Worm (Caenorhabditis elegans) whole organism, young adult: Measurements from ENCODE around the gene T28H10.2.

Source experiments
- B0019.2 ChIP-seq: fragments of 200-800 bp; sonication (Bioruptor generic); conservative IDR thresholded peaks from 2 replicates; pipeline ENCODE4 v1.3.6; 2022; ENCODE audit warnings: missing genetic modification reagents, missing genetic modification characterization, missing compliant biosample characterization
- B0336.3 ChIP-seq: fragments of 200-800 bp; sonication (Bioruptor generic); IDR thresholded peaks from 2 replicates; pipeline ENCODE4 v1.3.6; 2022; ENCODE audit warnings: missing genetic modification characterization, missing compliant biosample characterization
- F52B5.7 ChIP-seq: sonication (generic microtip); optimal IDR thresholded peaks from 2 replicates; lab custom pipeline; 2016; ENCODE audit warnings: mild to moderate bottlenecking, missing genetic modification characterization, missing compliant biosample characterization
- F57C9.4 ChIP-seq: sonication (generic microtip); optimal IDR thresholded peaks from 2 replicates; lab custom pipeline; 2017; ENCODE audit warnings: mild to moderate bottlenecking, missing genetic modification characterization, missing compliant biosample characterization
- K11D2.4 ChIP-seq: fragments of 200-800 bp; sonication (Bioruptor generic); IDR thresholded peaks from 2 replicates; pipeline ENCODE4 v1.3.6; 2022; ENCODE audit warnings: missing genetic modification reagents, missing genetic modification characterization, missing compliant biosample characterization
- T07F8.4 ChIP-seq: sonication (generic microtip); optimal IDR thresholded peaks from 2 replicates; lab custom pipeline; 2016; ENCODE audit warnings: mild to moderate bottlenecking, missing genetic modification characterization, moderate library complexity, missing compliant biosample characterization
- Y53F4B.3 ChIP-seq: fragments of 200-800 bp; sonication (Bioruptor generic); IDR thresholded peaks from 2 replicates; pipeline ENCODE4 v1.3.6; 2022; ENCODE audit warnings: missing genetic modification reagents, missing genetic modification characterization, missing compliant biosample characterization
- Y95B8A.8 ChIP-seq: fragments of 200-800 bp; sonication (Bioruptor generic); IDR thresholded peaks from 2 replicates; pipeline ENCODE4 v1.3.6; 2022; ENCODE audit warnings: missing genetic modification reagents, missing genetic modification characterization, missing compliant biosample characterization
- ZK185.1 ChIP-seq: sonication (generic microtip); optimal IDR thresholded peaks from 2 replicates; lab custom pipeline; 2016; ENCODE audit warnings: mild to moderate bottlenecking, missing genetic modification characterization, missing compliant biosample characterization; ENCODE audit not compliant: poor library complexity, severe bottlenecking
- ama-1 ChIP-seq, 3 experiments: fragments of 150-350 bp in 1 of 3; sonication (generic microtip) in 2 of 3; optimal IDR thresholded peaks; 2 replicates each; lab custom pipeline; 2014 to 2018; ENCODE audit warnings: missing biosample characterization in 2 of 3, missing genetic modification characterization in 2 of 3, missing genetic modification reagents in 2 of 3
- atf-7 ChIP-seq: sonication (generic microtip); optimal IDR thresholded peaks from 2 replicates; lab custom pipeline; 2017; ENCODE audit warnings: mild to moderate bottlenecking, missing genetic modification characterization, missing compliant biosample characterization
- bed-1 ChIP-seq: fragments of 200-800 bp; sonication (Bioruptor generic); IDR thresholded peaks from 2 replicates; pipeline ENCODE4 v1.3.6; 2022; ENCODE audit warnings: missing genetic modification reagents, missing genetic modification characterization, missing compliant biosample characterization
- bed-2 ChIP-seq: fragments of 200-800 bp; sonication (Bioruptor generic); IDR thresholded peaks from 2 replicates; pipeline ENCODE4 v1.3.6; 2022; ENCODE audit warnings: missing genetic modification reagents, missing genetic modification characterization, missing compliant biosample characterization
- cebp-2 ChIP-seq: fragments of 200-800 bp; sonication (Bioruptor generic); IDR thresholded peaks from 2 replicates; pipeline ENCODE4 v1.3.6; 2022; ENCODE audit warnings: missing genetic modification characterization, missing compliant biosample characterization
- ceh-27 ChIP-seq: fragments of 200-800 bp; sonication (Bioruptor generic); optimal IDR thresholded peaks from 2 replicates; lab custom pipeline; 2018; ENCODE audit warnings: mild to moderate bottlenecking, missing genetic modification characterization, moderate library complexity, missing compliant biosample characterization
- ceh-91 ChIP-seq: fragments of 200-800 bp; sonication (Bioruptor generic); IDR thresholded peaks from 2 replicates; pipeline ENCODE4 v1.3.6; 2022; ENCODE audit warnings: missing genetic modification reagents, missing genetic modification characterization, missing compliant biosample characterization
- die-1 ChIP-seq: sonication (generic microtip); optimal IDR thresholded peaks from 2 replicates; lab custom pipeline; 2016; ENCODE audit warnings: missing genotype, mild to moderate bottlenecking, missing genetic modification characterization, missing compliant biosample characterization
- dox-1 ChIP-seq: fragments of 200-800 bp; sonication (Bioruptor generic); IDR thresholded peaks from 2 replicates; pipeline ENCODE4 v1.3.6; 2022; ENCODE audit warnings: missing genetic modification reagents, missing genetic modification characterization, missing compliant biosample characterization
- ets-4 ChIP-seq: fragments of 200-800 bp; sonication (Bioruptor generic); optimal IDR thresholded peaks from 2 replicates; lab custom pipeline; 2018; ENCODE audit warnings: mild to moderate bottlenecking, missing genetic modification characterization, missing compliant biosample characterization
- gei-17 ChIP-seq: fragments of 200-800 bp; sonication (Bioruptor generic); optimal IDR thresholded peaks from 2 replicates; lab custom pipeline; 2018; ENCODE audit warnings: mild to moderate bottlenecking, missing genetic modification characterization, missing compliant biosample characterization
- hrde-1 ChIP-seq: sonication (generic microtip); optimal IDR thresholded peaks from 2 replicates; lab custom pipeline; 2016; ENCODE audit warnings: missing genetic modification characterization, mild to moderate bottlenecking, missing compliant biosample characterization, moderate library complexity, missing genotype, missing genetic modification reagents, borderline replicate concordance
- hsf-1 ChIP-seq: fragments of 200-800 bp; sonication (Bioruptor generic); IDR thresholded peaks from 2 replicates; pipeline ENCODE4 v1.3.6; 2022; ENCODE audit warnings: missing genetic modification reagents, missing genetic modification characterization, missing compliant biosample characterization
- lin-40 ChIP-seq: sonication (generic microtip); optimal IDR thresholded peaks from 2 replicates; lab custom pipeline; 2016; ENCODE audit warnings: missing genetic modification characterization, mild to moderate bottlenecking, missing compliant biosample characterization, missing genotype, missing genetic modification reagents
- lir-1 ChIP-seq: fragments of 200-800 bp; sonication (Bioruptor generic); conservative IDR thresholded peaks from 2 replicates; pipeline ENCODE4 v1.3.6; 2022; ENCODE audit warnings: missing genetic modification reagents, missing genetic modification characterization, missing compliant biosample characterization
- madf-10 ChIP-seq: sonication (generic microtip); optimal IDR thresholded peaks from 2 replicates; lab custom pipeline; 2016; ENCODE audit warnings: mild to moderate bottlenecking, missing genetic modification characterization, missing compliant biosample characterization
- mel-28 ChIP-seq: sonication (generic microtip); optimal IDR thresholded peaks from 2 replicates; lab custom pipeline; 2016; ENCODE audit warnings: borderline replicate concordance, mild to moderate bottlenecking, missing genetic modification characterization, missing compliant biosample characterization
- nfya-1 ChIP-seq: sonication (generic microtip); optimal IDR thresholded peaks from 2 replicates; lab custom pipeline; 2017; ENCODE audit warnings: antibody characterized with exemption, missing compliant biosample characterization, missing genetic modification characterization, borderline replicate concordance; ENCODE audit not compliant: insufficient read depth
- nfya-2 ChIP-seq: fragments of 200-800 bp; sonication (Bioruptor generic); IDR thresholded peaks from 2 replicates; pipeline ENCODE4 v1.3.6; 2022; ENCODE audit warnings: missing genetic modification reagents, missing genetic modification characterization, missing compliant biosample characterization
- nhr-179 ChIP-seq: sonication (generic microtip); optimal IDR thresholded peaks from 2 replicates; lab custom pipeline; 2016; ENCODE audit warnings: mild to moderate bottlenecking, missing genetic modification characterization, missing compliant biosample characterization
- nhr-27 ChIP-seq: fragments of 200-800 bp; sonication (Bioruptor generic); optimal IDR thresholded peaks from 2 replicates; lab custom pipeline; 2018; ENCODE audit warnings: mild to moderate bottlenecking, missing genetic modification characterization, moderate library complexity, missing compliant biosample characterization
- nhr-80 ChIP-seq: sonication (generic microtip); optimal IDR thresholded peaks from 2 replicates; lab custom pipeline; 2016; ENCODE audit warnings: missing genetic modification characterization, missing compliant biosample characterization
- sea-2 ChIP-seq: fragments of 200-800 bp; sonication (Bioruptor generic); IDR thresholded peaks from 2 replicates; pipeline ENCODE4 v1.3.6; 2022; ENCODE audit warnings: missing genetic modification characterization, missing compliant biosample characterization
- snpc-4 ChIP-seq, 5 experiments: fragments of 150-350 bp in 1 of 5; sonication (generic microtip) in 4 of 5; optimal IDR thresholded peaks; 2 replicates each; lab custom pipeline; 2014 to 2018; ENCODE audit warnings: missing genetic modification characterization in 5 of 5, missing biosample characterization in 3 of 5, antibody characterized with exemption in 2 of 5, mild to moderate bottlenecking in 2 of 5, missing compliant biosample characterization in 2 of 5, missing genotype in 2 of 5, moderate library complexity in 2 of 5, missing genetic modification reagents in 1 of 5
- ztf-26 ChIP-seq: sonication (generic microtip); optimal IDR thresholded peaks from 2 replicates; lab custom pipeline; 2017; ENCODE audit warnings: missing genetic modification characterization, missing compliant biosample characterization
- ztf-3 ChIP-seq: fragments of 200-800 bp; sonication (Bioruptor generic); optimal IDR thresholded peaks from 2 replicates; lab custom pipeline; 2018; ENCODE audit warnings: mild to moderate bottlenecking, missing genetic modification characterization, missing compliant biosample characterization
- ztf-6 ChIP-seq: fragments of 200-800 bp; sonication (Bioruptor generic); IDR thresholded peaks from 2 replicates; pipeline ENCODE4 v1.3.6; 2022; ENCODE audit warnings: missing genetic modification reagents, missing genetic modification characterization, missing compliant biosample characterization

The T28H10.2 gene

DNA sequence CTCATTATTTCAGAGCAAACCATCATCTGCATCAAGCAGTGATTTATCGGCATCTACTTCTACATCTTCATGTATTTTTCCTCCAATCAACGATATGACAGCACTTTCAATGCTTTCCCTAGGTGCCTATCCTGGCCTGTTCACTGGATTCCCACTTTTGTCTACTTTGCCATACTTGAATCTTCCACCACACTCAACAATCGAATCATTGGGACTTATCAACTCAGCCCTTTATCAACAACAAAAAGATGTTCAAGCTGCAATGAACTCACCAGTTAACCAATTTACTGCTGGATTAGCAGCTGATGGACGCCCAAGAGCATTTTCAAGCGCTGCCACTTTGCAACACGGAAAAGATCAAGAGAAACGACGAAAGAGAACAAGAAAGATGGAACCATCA, 28.5 kb upstream of the T28H10.2 start:
- TF ChIP-seq lin-40, result no peak
- no peak for TF ChIP-seq die-1 (tag; lab: Kevin White, UChicago)
- no peak for TF ChIP-seq ztf-6 (GFP tag; lab: Robert Waterston, UW)
- TF ChIP-seq gei-17 (GFP tag; lab: Kevin White, UChicago), result no peak
- no peak for TF ChIP-seq atf-7 (tag; lab: Kevin White, UChicago)
- no peak for TF ChIP-seq mel-28 (tag; lab: Kevin White, UChicago)
- no peak for TF ChIP-seq dox-1 (GFP tag; lab: Robert Waterston, UW)
- TF ChIP-seq madf-10, result no peak
- no peak for TF ChIP-seq T07F8.4 (tag; lab: Kevin White, UChicago)
- no peak for TF ChIP-seq F57C9.4 (tag; lab: Kevin White, UChicago)
- TF ChIP-seq B0336.3 (GFP tag; lab: Robert Waterston, UW), result no peak
- TF ChIP-seq ztf-3 (GFP tag; lab: Kevin White, UChicago), result no peak
- no peak for TF ChIP-seq ets-4

DNA sequence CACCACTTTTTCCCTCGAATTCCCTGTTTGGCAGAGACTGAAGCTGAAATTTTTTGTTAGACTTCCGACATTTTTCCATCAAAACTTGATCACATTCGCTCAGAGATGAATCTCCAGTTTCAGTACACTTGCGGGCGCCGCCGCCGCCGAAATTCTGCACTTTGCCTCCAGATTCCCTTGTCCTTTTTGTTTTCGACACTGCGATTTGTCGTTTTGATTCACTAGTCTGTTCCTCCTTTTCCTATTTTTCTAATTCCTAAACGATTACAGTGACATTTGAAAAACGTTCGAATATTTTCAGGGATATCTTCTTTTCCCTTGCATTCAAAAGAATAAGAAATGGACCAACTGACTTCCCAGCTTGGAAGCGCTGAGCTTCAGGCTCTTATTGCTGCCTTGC, 28.0 kb upstream of the T28H10.2 start, which contains the start of gene F45D3.2:
F45D3.2 (plus strand) TSS at position 301 of the 400 bp plus-strand sequence.
- no peak for TF ChIP-seq nfya-1 (tag; lab: Kevin White, UChicago)
- TF ChIP-seq Y95B8A.8 (GFP tag; lab: Robert Waterston, UW), result no peak

DNA sequence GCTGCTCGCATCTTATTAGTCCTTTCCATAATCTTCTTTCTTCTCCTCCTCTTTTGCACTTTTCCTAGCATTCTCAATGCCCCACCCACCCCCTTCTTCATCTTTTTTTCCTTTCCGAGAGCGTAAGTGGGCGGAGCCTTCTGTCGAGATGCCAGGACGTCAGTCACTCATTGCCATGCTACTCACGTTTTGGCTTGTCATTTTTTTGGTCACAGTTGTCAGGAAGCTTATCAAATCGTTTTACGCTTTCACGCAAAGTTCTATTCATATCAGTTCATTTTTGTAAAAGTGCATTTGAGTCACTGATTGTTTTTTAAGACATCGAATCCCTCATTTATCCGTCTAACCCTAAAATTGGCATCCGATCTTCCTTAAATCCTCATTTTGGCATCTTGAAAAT, 27.3 kb upstream of the T28H10.2 start:
- no peak for TF ChIP-seq ceh-27 (GFP tag; lab: Kevin White, UChicago)
- peak; percentile 23 for TF ChIP-seq nhr-80
- peak; percentile 13 for TF ChIP-seq ZK185.1 (tag; lab: Kevin White, UChicago)

DNA sequence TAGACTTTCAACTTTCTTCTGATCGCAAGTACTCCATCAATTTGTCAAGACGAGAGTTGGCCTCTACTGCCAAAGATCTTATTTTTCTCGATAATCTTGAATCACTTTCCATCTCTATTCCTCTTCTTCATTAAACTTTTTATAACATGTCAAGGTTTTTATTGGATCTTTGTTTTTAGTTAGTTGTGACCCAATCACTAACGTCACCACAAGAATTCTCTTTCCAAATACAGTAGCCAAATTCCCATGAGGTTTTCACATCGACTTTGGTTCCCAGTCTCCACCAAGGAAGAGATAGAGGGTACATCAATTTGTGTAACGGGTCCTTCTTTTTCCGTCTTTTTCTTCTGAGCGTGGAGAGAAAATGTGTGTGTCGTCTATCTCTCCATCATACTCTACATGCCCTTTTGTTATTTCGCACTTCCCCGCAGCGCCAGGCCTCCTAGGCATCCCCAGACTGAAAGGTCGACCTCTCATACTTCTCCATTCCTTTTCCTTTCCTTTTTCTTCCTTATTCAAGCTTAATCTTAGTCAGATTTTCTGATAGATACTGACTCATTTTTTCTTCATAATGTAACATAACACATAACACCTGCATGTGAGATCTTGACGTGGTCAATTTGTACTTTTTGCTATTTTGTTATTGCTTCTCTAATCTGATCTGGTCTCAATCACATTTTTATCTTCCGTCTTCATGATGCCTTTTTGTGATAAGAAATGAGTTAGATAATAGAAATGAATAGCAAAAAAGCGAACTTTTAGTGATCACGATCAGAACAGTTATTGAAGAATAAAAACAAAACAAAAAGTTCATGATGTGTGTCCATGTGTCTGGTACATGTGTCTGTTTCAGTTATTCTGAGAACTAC, 26.5 kb upstream of the T28H10.2 start:
- no peak for TF ChIP-seq B0019.2 (GFP tag; lab: Robert Waterston, UW)
- no peak for TF ChIP-seq lir-1 (GFP tag; lab: Robert Waterston, UW)
- TF ChIP-seq cebp-2 (GFP tag; lab: Robert Waterston, UW), result no peak
- TF ChIP-seq bed-2, result no peak
- no peak for TF ChIP-seq ztf-26 (tag; lab: Kevin White, UChicago)
- no peak for TF ChIP-seq nfya-2 (GFP tag; lab: Robert Waterston, UW)
- TF ChIP-seq hsf-1 (GFP tag; lab: Robert Waterston, UW), result no peak
- TF ChIP-seq ama-1 (optimal IDR thresholded peaks at IDR 0.05; lab: Kevin White, UChicago), result no peak
- TF ChIP-seq ama-1 (GFP tag; optimal IDR thresholded peaks at IDR 0.05; lab: Kevin White, UChicago), result no peak
- no peak for TF ChIP-seq nhr-179 (tag; lab: Kevin White, UChicago)
- no peak for TF ChIP-seq F52B5.7 (tag; lab: Kevin White, UChicago)
- no peak for TF ChIP-seq hrde-1 (tag; lab: Kevin White, UChicago)
- TF ChIP-seq nhr-27 (tag; lab: Kevin White, UChicago), result no peak
- no peak for TF ChIP-seq snpc-4 (GFP tag; optimal IDR thresholded peaks at IDR 0.05; lab: Kevin White, UChicago)
- no peak for TF ChIP-seq snpc-4 (tag; optimal IDR thresholded peaks at IDR 0.05; lab: Kevin White, UChicago)
- no peak for TF ChIP-seq bed-1
- no peak for TF ChIP-seq ceh-91
- no peak for TF ChIP-seq sea-2 (GFP tag; lab: Robert Waterston, UW)
- no peak for TF ChIP-seq K11D2.4 (GFP tag; lab: Robert Waterston, UW)
- TF ChIP-seq Y53F4B.3 (GFP tag; lab: Robert Waterston, UW), result no peak
